Worm (Caenorhabditis elegans) whole organism, L1 larva: ENCODE results near the gene str-57.

Source experiments
- C16A3.4 ChIP-seq: fragments of 150-350 bp; optimal IDR thresholded peaks from 2 replicates; lab custom pipeline; 2014; ENCODE audit warnings: missing biosample characterization, missing genetic modification characterization
- blmp-1 ChIP-seq: fragments of 150-350 bp; optimal IDR thresholded peaks from 2 replicates; lab custom pipeline; 2014; ENCODE audit warnings: missing biosample characterization, missing genetic modification characterization
- ceh-82 ChIP-seq, 3 experiments: fragments of 150-350 bp in 1 of 3; sonication (generic microtip) in 2 of 3; optimal IDR thresholded peaks; 2 replicates each; lab custom pipeline; 2014 to 2017; ENCODE audit warnings: missing biosample characterization in 3 of 3, missing genetic modification characterization in 3 of 3
- ceh-88 ChIP-seq: fragments of 200-800 bp; sonication (Bioruptor generic); IDR thresholded peaks from 2 replicates; pipeline ENCODE4 v1.3.6; 2022; ENCODE audit warnings: missing genetic modification characterization, missing compliant biosample characterization
- efl-1 ChIP-seq, 4 experiments: fragments of 150-350 bp; optimal IDR thresholded peaks in 3 of 4; peaks in 1 of 4; 1 replicate in 1 of 4; 2 replicates in 3 of 4; lab custom pipeline; 2014; ENCODE audit warnings: missing biosample characterization in 2 of 4, missing genetic modification characterization in 2 of 4, missing genetic modification reagents in 2 of 4
- efl-3 ChIP-seq: fragments of 200-800 bp; sonication (Bioruptor generic); optimal IDR thresholded peaks from 2 replicates; lab custom pipeline; 2018; ENCODE audit warnings: mild to moderate bottlenecking, missing genetic modification characterization, missing compliant biosample characterization
- elt-2 ChIP-seq: sonication (generic microtip); optimal IDR thresholded peaks from 2 replicates; lab custom pipeline; 2016; ENCODE audit warnings: missing genetic modification characterization, mild to moderate bottlenecking, inconsistent platforms, missing compliant biosample characterization, missing genetic modification reagents
- elt-3 ChIP-seq, 6 experiments: fragments of 150-350 bp in 1 of 6; sonication (generic microtip); optimal IDR thresholded peaks; 2 replicates each; lab custom pipeline; 2017 to 2018; ENCODE audit warnings: missing biosample characterization in 6 of 6, missing genetic modification characterization in 6 of 6, inconsistent platforms in 1 of 6
- ets-5 ChIP-seq: fragments of 200-800 bp; sonication (Bioruptor generic); IDR thresholded peaks from 2 replicates; pipeline ENCODE4 v1.3.6; 2022; ENCODE audit warnings: missing genetic modification characterization, missing compliant biosample characterization
- fkh-10 ChIP-seq: sonication (generic microtip); optimal IDR thresholded peaks from 2 replicates; lab custom pipeline; 2017; ENCODE audit warnings: missing biosample characterization, missing genetic modification reagents, missing genetic modification characterization
- fkh-8 ChIP-seq: sonication (generic microtip); optimal IDR thresholded peaks from 2 replicates; lab custom pipeline; 2016; ENCODE audit warnings: mild to moderate bottlenecking, missing genetic modification characterization, missing compliant biosample characterization
- hlh-4 ChIP-seq: sonication (generic microtip); optimal IDR thresholded peaks from 2 replicates; lab custom pipeline; 2016; ENCODE audit warnings: mild to moderate bottlenecking, missing genetic modification characterization, missing compliant biosample characterization
- hpl-2 ChIP-seq: fragments of 150-350 bp; optimal IDR thresholded peaks from 2 replicates; lab custom pipeline; 2014; ENCODE audit warnings: missing biosample characterization, missing genetic modification reagents, missing genetic modification characterization
- lin-13 ChIP-seq: fragments of 150-350 bp; optimal IDR thresholded peaks from 2 replicates; lab custom pipeline; 2014; ENCODE audit warnings: missing biosample characterization, missing genetic modification reagents, missing genetic modification characterization
- lin-14 ChIP-seq: fragments of 200-800 bp; sonication (Bioruptor generic); optimal IDR thresholded peaks from 2 replicates; lab custom pipeline; 2018; ENCODE audit warnings: mild to moderate bottlenecking, missing genetic modification characterization, moderate library complexity, missing compliant biosample characterization
- mab-9 ChIP-seq: fragments of 200-800 bp; sonication (Bioruptor generic); IDR thresholded peaks from 2 replicates; pipeline ENCODE4 v1.3.6; 2022; ENCODE audit warnings: missing genetic modification reagents, missing genetic modification characterization, missing compliant biosample characterization
- mdl-1 ChIP-seq, 2 experiments: fragments of 150-350 bp; optimal IDR thresholded peaks; 2 replicates each; lab custom pipeline; 2014 to 2017; ENCODE audit warnings: missing biosample characterization in 2 of 2, missing genetic modification characterization in 2 of 2, inconsistent platforms in 1 of 2
- mep-1 ChIP-seq: fragments of 150-350 bp; optimal IDR thresholded peaks from 2 replicates; lab custom pipeline; 2014; ENCODE audit warnings: missing biosample characterization, missing genetic modification characterization
- nhr-12 ChIP-seq: sonication (generic microtip); optimal IDR thresholded peaks from 2 replicates; lab custom pipeline; 2017; ENCODE audit warnings: missing biosample characterization, missing genetic modification characterization
- nhr-20 ChIP-seq: sonication (generic microtip); optimal IDR thresholded peaks from 2 replicates; lab custom pipeline; 2016; ENCODE audit warnings: mild to moderate bottlenecking, missing genetic modification characterization, missing compliant biosample characterization
- nhr-47 ChIP-seq: sonication (generic microtip); optimal IDR thresholded peaks from 2 replicates; lab custom pipeline; 2016; ENCODE audit warnings: mild to moderate bottlenecking, missing genetic modification characterization, moderate library complexity, missing compliant biosample characterization
- nhr-71 ChIP-seq: sonication (generic microtip); optimal IDR thresholded peaks from 2 replicates; lab custom pipeline; 2016; ENCODE audit warnings: mild to moderate bottlenecking, missing genetic modification characterization, moderate library complexity, missing compliant biosample characterization
- nhr-76 ChIP-seq: sonication (generic microtip); optimal IDR thresholded peaks from 2 replicates; lab custom pipeline; 2017; ENCODE audit warnings: missing biosample characterization, missing genetic modification characterization
- nhr-84 ChIP-seq: sonication (generic microtip); optimal IDR thresholded peaks from 2 replicates; lab custom pipeline; 2017; ENCODE audit warnings: missing biosample characterization, missing genetic modification characterization
- nhr-85 ChIP-seq: sonication (generic microtip); peaks from one replicate; lab custom pipeline; 2016; ENCODE audit warnings: missing genetic modification characterization, inconsistent platforms, missing compliant biosample characterization
- nhr-90 ChIP-seq: sonication (generic microtip); optimal IDR thresholded peaks from 2 replicates; lab custom pipeline; 2016; ENCODE audit warnings: mild to moderate bottlenecking, missing genetic modification characterization, missing compliant biosample characterization; ENCODE audit not compliant: poor library complexity
- pag-3 ChIP-seq: sonication (generic microtip); optimal IDR thresholded peaks from 2 replicates; lab custom pipeline; 2017; ENCODE audit warnings: missing genetic modification characterization, mild to moderate bottlenecking, missing compliant biosample characterization, antibody characterized with exemption, borderline replicate concordance; ENCODE audit not compliant: insufficient read depth
- pax-3 ChIP-seq: fragments of 200-800 bp; sonication (Bioruptor generic); optimal IDR thresholded peaks from 2 replicates; lab custom pipeline; 2018; ENCODE audit warnings: mild to moderate bottlenecking, missing genetic modification characterization, moderate library complexity, missing compliant biosample characterization
- rnt-1 ChIP-seq: sonication (generic microtip); optimal IDR thresholded peaks from 2 replicates; lab custom pipeline; 2016; ENCODE audit warnings: mild to moderate bottlenecking, missing genetic modification characterization, moderate library complexity, missing compliant biosample characterization
- skn-1 ChIP-seq: fragments of 150-350 bp; optimal IDR thresholded peaks from 2 replicates; lab custom pipeline; 2014; ENCODE audit warnings: missing biosample characterization, missing genetic modification characterization
- snpc-4 ChIP-seq: fragments of 150-350 bp; optimal IDR thresholded peaks from 2 replicates; lab custom pipeline; 2014; ENCODE audit warnings: missing biosample characterization, missing genetic modification characterization
- sox-4 ChIP-seq: sonication (generic microtip); optimal IDR thresholded peaks from 2 replicates; lab custom pipeline; 2016; ENCODE audit warnings: missing genetic modification characterization, missing compliant biosample characterization
- sup-37 ChIP-seq: fragments of 200-800 bp; sonication (Bioruptor generic); optimal IDR thresholded peaks from 2 replicates; lab custom pipeline; 2018; ENCODE audit warnings: mild to moderate bottlenecking, missing genetic modification characterization, missing compliant biosample characterization
- tbx-2 ChIP-seq: sonication (generic microtip); optimal IDR thresholded peaks from 2 replicates; lab custom pipeline; 2016; ENCODE audit warnings: missing genetic modification characterization, missing compliant biosample characterization
- unc-62 ChIP-seq: fragments of 150-350 bp; optimal IDR thresholded peaks from 2 replicates; lab custom pipeline; 2014; ENCODE audit warnings: missing biosample characterization, missing genetic modification reagents, missing genetic modification characterization
- unc-98 ChIP-seq: fragments of 200-800 bp; sonication (Bioruptor generic); IDR thresholded peaks from 2 replicates; pipeline ENCODE4 v1.3.6; 2022; ENCODE audit warnings: missing genetic modification characterization, missing compliant biosample characterization
- zag-1 ChIP-seq: fragments of 150-350 bp; optimal IDR thresholded peaks from 2 replicates; lab custom pipeline; 2014; ENCODE audit warnings: missing biosample characterization, missing genetic modification characterization
- ztf-4 ChIP-seq: fragments of 150-350 bp; optimal IDR thresholded peaks from 2 replicates; lab custom pipeline; 2014; ENCODE audit warnings: missing biosample characterization, missing genetic modification characterization

The str-57 gene

ce11 chrV:15870356-15870755 is at the start of gene str-57:
Gene str-57 (plus strand): TSS chrV:15870656.
- TF ChIP-seq lin-13 = no peak
- TF ChIP-seq fkh-8 (tag; lab: Kevin White, UChicago) = peak; percentile 28

DNA sequence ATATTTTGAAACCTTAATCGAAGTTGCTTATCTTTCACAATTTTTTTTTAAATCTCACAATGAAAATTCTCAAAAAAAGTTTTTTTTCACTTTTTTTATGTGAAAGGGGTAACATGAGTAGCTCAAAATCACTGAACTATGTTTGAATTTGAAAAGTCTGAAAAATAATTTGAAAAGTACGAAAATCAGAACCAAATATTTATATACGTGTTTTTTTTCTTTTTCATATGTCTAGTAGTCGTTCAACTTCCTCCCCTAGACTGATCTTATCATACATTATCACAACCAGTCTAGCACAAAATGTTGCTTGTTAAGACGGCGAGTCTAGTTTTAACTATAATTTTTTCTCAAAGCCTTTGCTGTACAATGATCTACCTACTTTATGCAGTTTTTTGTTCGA is 49.1 kb upstream of the str-57 start, which contains the start of gene srbc-49:
Gene srbc-49 (plus strand): TSS at position 301 of the 400 bp plus-strand sequence.
- TF ChIP-seq pag-3 (tag; lab: Kevin White, UChicago) (no peak), hlh-4 (tag; lab: Kevin White, UChicago) (no peak), nhr-71 (tag; lab: Kevin White, UChicago) (no peak), mdl-1 (tag; optimal IDR thresholded peaks at IDR 0.05; lab: Kevin White, UChicago) (no peak), unc-98 (GFP tag; lab: Robert Waterston, UW) (no peak), nhr-76 (no peak), efl-1 (optimal IDR thresholded peaks at IDR 0.05; lab: Kevin White, UChicago) (no peak), efl-1 (GFP tag; optimal IDR thresholded peaks at IDR 0.05 in 1 of 2; lab: Kevin White, UChicago) (peak in 1 of 2 experiments; percentile 42)

DNA sequence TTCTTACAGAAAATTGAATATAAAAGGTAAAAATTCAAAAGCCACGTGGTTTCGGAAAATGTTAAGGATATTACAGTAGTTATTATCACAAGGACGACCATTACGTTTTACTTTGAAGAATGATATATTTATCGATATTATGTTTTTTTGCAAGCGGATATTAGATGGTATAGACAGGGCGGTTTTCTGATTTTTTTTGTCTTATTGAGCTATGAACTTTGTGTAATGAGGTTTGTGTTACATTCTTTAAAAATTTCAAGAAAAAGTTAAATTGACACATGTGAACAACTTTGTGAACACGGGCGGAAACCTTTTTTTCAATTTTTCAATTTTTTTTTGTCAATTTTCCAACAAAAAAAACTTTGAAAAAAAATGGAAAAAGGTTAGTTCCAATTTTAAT is 45.6 kb upstream of the str-57 start, which contains the start of gene srbc-50:
Gene srbc-50 (minus strand): TSS at position 101 of the 400 bp plus-strand sequence.
- TF ChIP-seq nhr-90 (tag; lab: Kevin White, UChicago) = no peak
- no peak for TF ChIP-seq lin-14 (GFP tag; lab: Kevin White, UChicago)
- no peak for TF ChIP-seq ceh-82 (tag; optimal IDR thresholded peaks at IDR 0.05; lab: Kevin White, UChicago)
- TF ChIP-seq nhr-76 = no peak
- TF ChIP-seq nhr-12 (tag; lab: Kevin White, UChicago) = no peak
- TF ChIP-seq snpc-4 (tag; lab: Kevin White, UChicago) = no peak
- no peak for TF ChIP-seq zag-1 (tag; lab: Kevin White, UChicago)
- no peak for TF ChIP-seq nhr-84 (tag; lab: Kevin White, UChicago)
- TF ChIP-seq blmp-1 (tag; lab: Kevin White, UChicago) = no peak
- no peak for TF ChIP-seq nhr-85 (tag; lab: Kevin White, UChicago)
- TF ChIP-seq C16A3.4 (tag; lab: Kevin White, UChicago) = no peak
- no peak for TF ChIP-seq pax-3 (tag; lab: Kevin White, UChicago)
- no peak for TF ChIP-seq tbx-2 (tag; lab: Kevin White, UChicago)
- no peak for TF ChIP-seq unc-62 (GFP tag; lab: Kevin White, UChicago)
- TF ChIP-seq nhr-47 (tag; lab: Kevin White, UChicago) = no peak
- TF ChIP-seq ets-5 (GFP tag; lab: Robert Waterston, UW) = no peak
- TF ChIP-seq fkh-10 = no peak
- TF ChIP-seq mab-9 = no peak

- TF ChIP-seq hpl-2 = no peak
- TF ChIP-seq efl-3 (GFP tag; lab: Kevin White, UChicago) = no peak
- no peak for TF ChIP-seq sox-4 (tag; lab: Kevin White, UChicago)
- no peak for TF ChIP-seq sup-37 (GFP tag; lab: Kevin White, UChicago)
- no peak for TF ChIP-seq ceh-88
- no peak for TF ChIP-seq skn-1 (tag; lab: Kevin White, UChicago)
- no peak for TF ChIP-seq ztf-4 (tag; lab: Kevin White, UChicago)
- no peak for TF ChIP-seq elt-3 (tag; optimal IDR thresholded peaks at IDR 0.05; lab: Kevin White, UChicago)
- TF ChIP-seq tbx-2 (tag; lab: Kevin White, UChicago) = no peak
- no peak for TF ChIP-seq pag-3 (tag; lab: Kevin White, UChicago)
- no peak for TF ChIP-seq mep-1 (tag; lab: Kevin White, UChicago)
- no peak for TF ChIP-seq elt-2 (tag; lab: Kevin White, UChicago)
- TF ChIP-seq nhr-12 (tag; lab: Kevin White, UChicago) = no peak
- no peak for TF ChIP-seq rnt-1 (tag; lab: Kevin White, UChicago)
- TF ChIP-seq nhr-20 = no peak
- TF ChIP-seq C16A3.4 (tag; lab: Kevin White, UChicago) = no peak
- TF ChIP-seq, all 84 proteins: peak for 0
Measured at ce11 chrV:15826110-15826509, 44.3 kb upstream of the str-57 start, which contains the start of gene srbc-51. Gene srbc-51 (plus strand): TSS chrV:15826410.
